ENCODE assay signal across 1 fruit fly cellular context in genomic region chr3R:9952669-9953277, dm6.
TF ChIP-seq lines count a peak whose summit lies in the region.

No protein-coding gene starts in this region.

TF ChIP-seq in whole organism, embryonic, 481 proteins besides CTCF, POLR2A, EP300 and RAD21 (continued from another document):
- no peak for TF ChIP-seq phol (tag; optimal IDR thresholded peaks at IDR 0.05; lab: Kevin White, UChicago)
- TF ChIP-seq CG10462 (GFP tag; optimal IDR thresholded peaks at IDR 0.05; lab: Kevin White, UChicago): no peak
- TF ChIP-seq sd (tag; optimal IDR thresholded peaks at IDR 0.05; lab: Kevin White, UChicago): no peak
- TF ChIP-seq Nf-YA (GFP tag; IDR thresholded peaks at IDR 0.05; lab: Robert Waterston, UW): no peak
- TF ChIP-seq ind (GFP tag; optimal IDR thresholded peaks at IDR 0.05; lab: Kevin White, UChicago): no peak
- TF ChIP-seq ftz-f1 (GFP tag; optimal IDR thresholded peaks at IDR 0.05; lab: Kevin White, UChicago): peak; percentile 26
- peak; percentile 42 for TF ChIP-seq Med (GFP tag; lab: Kevin White, UChicago)
- TF ChIP-seq CG6765 (GFP tag; optimal IDR thresholded peaks at IDR 0.05; lab: Kevin White, UChicago): peak; percentile 25
- TF ChIP-seq H2.0 (GFP tag; IDR thresholded peaks at IDR 0.05; lab: Robert Waterston, UW): no peak
- TF ChIP-seq zf30C (GFP tag; optimal IDR thresholded peaks at IDR 0.05; lab: Kevin White, UChicago): no peak
- TF ChIP-seq CG31224 (GFP tag; IDR thresholded peaks at IDR 0.05; lab: Robert Waterston, UW): no peak
- TF ChIP-seq Dip2 (GFP tag; IDR thresholded peaks at IDR 0.05; lab: Robert Waterston, UW): no peak
- no peak for TF ChIP-seq CG8944 (GFP tag; optimal IDR thresholded peaks at IDR 0.05; lab: Kevin White, UChicago)
- TF ChIP-seq CG3995 (GFP tag; optimal IDR thresholded peaks at IDR 0.05; lab: Kevin White, UChicago): no peak
- TF ChIP-seq ro (GFP tag; IDR thresholded peaks at IDR 0.05; lab: Robert Waterston, UW): no peak
- TF ChIP-seq CG7372 (GFP tag; IDR thresholded peaks at IDR 0.05; lab: Robert Waterston, UW): no peak
- no peak for TF ChIP-seq CG2120 (GFP tag; optimal IDR thresholded peaks at IDR 0.05; lab: Kevin White, UChicago)
- TF ChIP-seq Ada2b (GFP tag; IDR thresholded peaks at IDR 0.05; lab: Robert Waterston, UW): no peak
- no peak for TF ChIP-seq bowl (GFP tag; IDR thresholded peaks at IDR 0.05; lab: Robert Waterston, UW)
- peak; percentile 93 for TF ChIP-seq Hr39 (optimal IDR thresholded peaks at IDR 0.05; lab: Kevin White, UChicago)
- no peak for TF ChIP-seq CG15601 (tag; optimal IDR thresholded peaks at IDR 0.05; lab: Kevin White, UChicago)
- no peak for TF ChIP-seq dpn (GFP tag; optimal IDR thresholded peaks at IDR 0.05; lab: Kevin White, UChicago)
- TF ChIP-seq NFAT (GFP tag; IDR thresholded peaks at IDR 0.05; lab: Robert Waterston, UW): no peak
- no peak for TF ChIP-seq Dbx (GFP tag; IDR thresholded peaks at IDR 0.05; lab: Robert Waterston, UW)
- no peak for TF ChIP-seq dimm (GFP tag; IDR thresholded peaks at IDR 0.05; lab: Robert Waterston, UW)
- 0 out of 4 replicates have a peak, but pooled peaks have one; percentile 59 for TF ChIP-seq chinmo (GFP tag; IDR thresholded peaks at IDR 0.05; lab: Robert Waterston, UW; ENCODE audit: partially characterized antibody)
- TF ChIP-seq CG3281 (GFP tag; optimal IDR thresholded peaks at IDR 0.05; lab: Kevin White, UChicago): no peak
- TF ChIP-seq ERR (GFP tag; optimal IDR thresholded peaks at IDR 0.05; lab: Kevin White, UChicago): no peak
- no peak for TF ChIP-seq CG15479 (GFP tag; optimal IDR thresholded peaks at IDR 0.05; lab: Kevin White, UChicago)
- no peak for TF ChIP-seq Nf-YC (tag; optimal IDR thresholded peaks at IDR 0.05; lab: Kevin White, UChicago)
- no peak for TF ChIP-seq GATAe (GFP tag; conservative IDR thresholded peaks at IDR 0.05; lab: Robert Waterston, UW)
- peak; percentile 22 for TF ChIP-seq mirr (GFP tag; optimal IDR thresholded peaks at IDR 0.05; lab: Kevin White, UChicago)
- TF ChIP-seq CG32767 (GFP tag; IDR thresholded peaks at IDR 0.05; lab: Robert Waterston, UW): no peak
- TF ChIP-seq CG10147 (GFP tag; optimal IDR thresholded peaks at IDR 0.05; lab: Kevin White, UChicago): no peak
- 0 out of 2 replicates have a peak, but pooled peaks have one; percentile 5 for TF ChIP-seq CG32532 (GFP tag; IDR thresholded peaks at IDR 0.05; lab: Robert Waterston, UW)
- peak; percentile 49 for TF ChIP-seq nerfin-1 (tag; optimal IDR thresholded peaks at IDR 0.05; lab: Kevin White, UChicago)
- TF ChIP-seq CG15514 (GFP tag; optimal IDR thresholded peaks at IDR 0.05; lab: Kevin White, UChicago): no peak
- TF ChIP-seq otp (GFP tag; IDR thresholded peaks at IDR 0.05; lab: Robert Waterston, UW): no peak
- no peak for TF ChIP-seq org-1 (GFP tag; optimal IDR thresholded peaks at IDR 0.05; lab: Kevin White, UChicago)
- TF ChIP-seq cad (GFP tag; optimal IDR thresholded peaks at IDR 0.05; lab: Kevin White, UChicago): no peak
- no peak for TF ChIP-seq CG4854 (GFP tag; optimal IDR thresholded peaks at IDR 0.05; lab: Kevin White, UChicago)
- no peak for TF ChIP-seq dmrt99B (tag; optimal IDR thresholded peaks at IDR 0.05; lab: Kevin White, UChicago)
- TF ChIP-seq Doc2 (GFP tag; IDR thresholded peaks at IDR 0.05; lab: Robert Waterston, UW): no peak
- TF ChIP-seq unc-4 (GFP tag; IDR thresholded peaks at IDR 0.05; lab: Robert Waterston, UW; ENCODE audit: partially characterized antibody): no peak
- TF ChIP-seq Fer3 (tag; optimal IDR thresholded peaks at IDR 0.05; lab: Kevin White, UChicago): no peak
TF ChIP-seq in whole organism, embryonic: peak in this region for 17.
